Worm (Caenorhabditis elegans) whole organism, L4/young adult: ENCODE data around the gene T21B10.3.

Experiments used
- dao-5 ChIP-seq: sonication (generic microtip); optimal IDR thresholded peaks from 2 replicates; lab custom pipeline; 2016; ENCODE audit warnings: missing genotype, missing genetic modification characterization, moderate library complexity, missing compliant biosample characterization
- him-1 ChIP-seq: sonication (generic microtip); optimal IDR thresholded peaks from 2 replicates; lab custom pipeline; 2016; ENCODE audit warnings: missing genotype, missing genetic modification reagents, missing genetic modification characterization, missing compliant biosample characterization

DNA sequence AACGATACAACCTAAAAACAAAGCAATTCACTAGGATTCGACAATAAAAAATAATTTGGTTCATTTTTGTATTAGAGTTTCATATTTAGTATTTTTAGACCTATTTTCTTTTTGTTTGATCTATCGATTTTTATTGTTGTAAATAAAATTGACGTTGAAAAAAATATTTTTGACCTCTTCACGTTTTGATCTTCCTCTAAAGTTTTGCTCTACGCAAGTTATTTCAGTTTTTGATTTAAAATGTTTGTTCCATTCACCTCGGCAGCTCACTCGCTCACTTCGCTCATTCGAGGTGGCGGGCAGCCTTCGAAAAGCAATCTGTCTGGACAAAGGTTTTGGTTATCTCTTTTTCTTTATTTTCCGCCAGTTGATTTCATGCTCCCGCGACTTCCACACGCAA, 3.4 kb upstream of the T21B10.3 start, which contains the start of gene enol-1:
- TF ChIP-seq him-1 (tag; lab: Kevin White, UChicago) (no peak), dao-5 (tag; lab: Kevin White, UChicago) (no peak)
